In genomic region chrX:9164510-9165506, dm6 we compare ENCODE assay signal across 1 fruit fly cellular context.
TF ChIP-seq lines count a peak whose summit lies in the region.

No protein-coding gene starts in this region.

TF ChIP-seq in whole organism, embryonic, 481 proteins besides CTCF, POLR2A, EP300 and RAD21 (continued from another document):
- TF ChIP-seq Elba2 (GFP tag; optimal IDR thresholded peaks at IDR 0.05; lab: Kevin White, UChicago) (peak; percentile 78), CG12104 (GFP tag; optimal IDR thresholded peaks at IDR 0.05; lab: Kevin White, UChicago) (no peak), CG9727 (GFP tag; optimal IDR thresholded peaks at IDR 0.05; lab: Kevin White, UChicago) (peak; percentile 6), Med (GFP tag; lab: Kevin White, UChicago) (peak; percentile 28)
TF ChIP-seq in whole organism, embryonic: peak in this region for 16.
